Worm (Caenorhabditis elegans): ENCODE results near the gene F17E9.4.

F17E9.4 gene

ce11 chrIV:8333988-8334863 lies 13.9 kb upstream of the F17E9.4 start, which contains the start of gene his-32:
Gene his-32 (plus strand): TSS chrIV:8334305.
- TF ChIP-seq mls-2 (tag; optimal IDR thresholded peaks at IDR 0.05), result peak; percentile 61
- peak; percentile 87 for TF ChIP-seq nhr-12 (tag; optimal IDR thresholded peaks at IDR 0.05)
- peak; percentile 95 for TF ChIP-seq cnd-1 (tag; optimal IDR thresholded peaks at IDR 0.05)
- TF ChIP-seq ztf-11 (tag; optimal IDR thresholded peaks at IDR 0.05), result peak; percentile 98
- TF ChIP-seq ham-2 (GFP tag; optimal IDR thresholded peaks at IDR 0.05), result no peak
- peak; percentile 92 for TF ChIP-seq mep-1 (tag; optimal IDR thresholded peaks at IDR 0.05)
- no peak for TF ChIP-seq blmp-1 (tag; optimal IDR thresholded peaks at IDR 0.05)
- TF ChIP-seq elt-3 (tag; optimal IDR thresholded peaks at IDR 0.05), result no peak
- no peak for TF ChIP-seq mab-5 (tag; optimal IDR thresholded peaks at IDR 0.05)
- TF ChIP-seq unc-120 (tag; optimal IDR thresholded peaks at IDR 0.05; ENCODE audit: poor library complexity, severe bottlenecking), result no peak
- peak; percentile 64 for TF ChIP-seq hlh-1 (tag; optimal IDR thresholded peaks at IDR 0.05)
- peak; percentile 92 for TF ChIP-seq pha-4 (tag; optimal IDR thresholded peaks at IDR 0.05)
- peak; percentile 76 for TF ChIP-seq ceh-83 (GFP tag; optimal IDR thresholded peaks at IDR 0.05)
- no peak for TF ChIP-seq flh-1 (GFP tag; optimal IDR thresholded peaks at IDR 0.05)
- TF ChIP-seq nhr-2 (tag; optimal IDR thresholded peaks at IDR 0.05), result peak; percentile 76
- TF ChIP-seq ceh-43 (GFP tag; optimal IDR thresholded peaks at IDR 0.05), result peak; percentile 45
- no peak for TF ChIP-seq nhr-76 (tag; optimal IDR thresholded peaks at IDR 0.05)
- no peak for TF ChIP-seq nhr-237 (tag; optimal IDR thresholded peaks at IDR 0.05)
- no peak for TF ChIP-seq zip-8 (tag; optimal IDR thresholded peaks at IDR 0.05)
- TF ChIP-seq sptf-1 (tag; optimal IDR thresholded peaks at IDR 0.05), result peak; percentile 70
- TF ChIP-seq unc-62 (GFP tag; optimal IDR thresholded peaks at IDR 0.05), result peak; percentile 89
- peak; percentile 20 for TF ChIP-seq elt-1 (tag; optimal IDR thresholded peaks at IDR 0.05; ENCODE audit: borderline replicate concordance, insufficient read depth)
- peak; percentile 99 for TF ChIP-seq ceh-39 (tag; optimal IDR thresholded peaks at IDR 0.05)
- no peak for TF ChIP-seq bed-3 (GFP tag; optimal IDR thresholded peaks at IDR 0.05)
- peak; percentile 78 for TF ChIP-seq lsy-2 (tag; optimal IDR thresholded peaks at IDR 0.05)
- peak; percentile 63 for TF ChIP-seq drap-1 (GFP tag; optimal IDR thresholded peaks at IDR 0.05)
- TF ChIP-seq sem-2 (GFP tag; optimal IDR thresholded peaks at IDR 0.05), result peak; percentile 78
- TF ChIP-seq M03D4.4 (tag; optimal IDR thresholded peaks at IDR 0.05), result peak; percentile 75
- TF ChIP-seq tbx-8 (GFP tag; optimal IDR thresholded peaks at IDR 0.05), result peak; percentile 72
- TF ChIP-seq ces-1 (GFP tag; optimal IDR thresholded peaks at IDR 0.05), result peak; percentile 39
- TF ChIP-seq lin-13 (tag; optimal IDR thresholded peaks at IDR 0.05), result peak; percentile 98
- peak; percentile 65 for TF ChIP-seq lin-32 (GFP tag; optimal IDR thresholded peaks at IDR 0.05)
- TF ChIP-seq snpc-4 (tag; optimal IDR thresholded peaks at IDR 0.05), result no peak
- peak; percentile 96 for TF ChIP-seq unc-39 (tag; optimal IDR thresholded peaks at IDR 0.05)
- no peak for TF ChIP-seq nhr-28 (tag; optimal IDR thresholded peaks at IDR 0.05)

ce11 chrIV:8339636-8340035 lies 8.5 kb upstream of the F17E9.4 start, which contains the start of gene lgc-6:
Gene lgc-6 (plus strand): TSS chrIV:8339936.
- TF ChIP-seq nhr-76 (tag; optimal IDR thresholded peaks at IDR 0.05) (no peak), nhr-237 (tag; optimal IDR thresholded peaks at IDR 0.05) (no peak), cnd-1 (tag; optimal IDR thresholded peaks at IDR 0.05) (no peak), blmp-1 (tag; optimal IDR thresholded peaks at IDR 0.05) (no peak), pha-4 (tag; optimal IDR thresholded peaks at IDR 0.05) (no peak), ces-1 (GFP tag; optimal IDR thresholded peaks at IDR 0.05) (no peak), nhr-28 (tag; optimal IDR thresholded peaks at IDR 0.05) (no peak), lin-32 (GFP tag; optimal IDR thresholded peaks at IDR 0.05) (no peak), ceh-83 (GFP tag; optimal IDR thresholded peaks at IDR 0.05) (no peak), zip-8 (tag; optimal IDR thresholded peaks at IDR 0.05) (no peak), unc-120 (tag; optimal IDR thresholded peaks at IDR 0.05; ENCODE audit: poor library complexity, severe bottlenecking) (no peak), elt-3 (tag; optimal IDR thresholded peaks at IDR 0.05) (no peak), M03D4.4 (tag; optimal IDR thresholded peaks at IDR 0.05) (no peak), ztf-11 (tag; optimal IDR thresholded peaks at IDR 0.05) (no peak), ceh-39 (tag; optimal IDR thresholded peaks at IDR 0.05) (no peak), lsy-2 (tag; optimal IDR thresholded peaks at IDR 0.05) (no peak), flh-1 (GFP tag; optimal IDR thresholded peaks at IDR 0.05) (no peak), snpc-4 (tag; optimal IDR thresholded peaks at IDR 0.05) (no peak)

- TF ChIP-seq nhr-237 (tag; optimal IDR thresholded peaks at IDR 0.05), result no peak
- no peak for TF ChIP-seq ceh-39 (tag; optimal IDR thresholded peaks at IDR 0.05)
- no peak for TF ChIP-seq ham-2 (GFP tag; optimal IDR thresholded peaks at IDR 0.05)
Measured at ce11 chrIV:8342385-8342784, 5.8 kb upstream of the F17E9.4 start, which contains the start of gene lgc-5. Gene lgc-5 (plus strand): TSS chrIV:8342685.

Data from whole organism, mixed stage, embryonic.